Worm (Caenorhabditis elegans) whole organism, L1 larva: ENCODE results near the gene col-80.

Experiments used
- C04F5.9 ChIP-seq: sonication (generic microtip); optimal IDR thresholded peaks from 2 replicates; lab custom pipeline; 2016; ENCODE audit warnings: missing genetic modification characterization, missing compliant biosample characterization
- C16A3.4 ChIP-seq: fragments of 150-350 bp; optimal IDR thresholded peaks from 2 replicates; lab custom pipeline; 2014; ENCODE audit warnings: missing biosample characterization, missing genetic modification characterization
- C34B4.2 ChIP-seq: sonication (generic microtip); optimal IDR thresholded peaks from 2 replicates; lab custom pipeline; 2017; ENCODE audit warnings: mild to moderate bottlenecking, missing genetic modification characterization, missing compliant biosample characterization
- Y116A8C.19 ChIP-seq: sonication (generic microtip); optimal IDR thresholded peaks from 2 replicates; lab custom pipeline; 2016; ENCODE audit warnings: missing compliant biosample characterization, missing genetic modification characterization, borderline replicate concordance
- blmp-1 ChIP-seq: fragments of 150-350 bp; optimal IDR thresholded peaks from 2 replicates; lab custom pipeline; 2014; ENCODE audit warnings: missing biosample characterization, missing genetic modification characterization
- ceh-63 ChIP-seq: fragments of 200-800 bp; sonication (Bioruptor generic); optimal IDR thresholded peaks from 2 replicates; lab custom pipeline; 2018; ENCODE audit warnings: mild to moderate bottlenecking, missing genetic modification characterization, missing compliant biosample characterization
- dpl-1 ChIP-seq, 3 experiments: fragments of 150-350 bp in 2 of 3; sonication (generic microtip) in 1 of 3; optimal IDR thresholded peaks; 2 replicates each; lab custom pipeline; 2014 to 2017; ENCODE audit warnings: missing biosample characterization in 3 of 3, missing genetic modification characterization in 3 of 3, missing genetic modification reagents in 3 of 3
- dsc-1 ChIP-seq: sonication (generic microtip); optimal IDR thresholded peaks from 2 replicates; lab custom pipeline; 2016; ENCODE audit warnings: mild to moderate bottlenecking, missing genetic modification characterization, missing compliant biosample characterization
- efl-1 ChIP-seq, 4 experiments: fragments of 150-350 bp; optimal IDR thresholded peaks in 3 of 4; peaks in 1 of 4; 1 replicate in 1 of 4; 2 replicates in 3 of 4; lab custom pipeline; 2014; ENCODE audit warnings: missing biosample characterization in 2 of 4, missing genetic modification characterization in 2 of 4, missing genetic modification reagents in 2 of 4
- efl-3 ChIP-seq: fragments of 200-800 bp; sonication (Bioruptor generic); optimal IDR thresholded peaks from 2 replicates; lab custom pipeline; 2018; ENCODE audit warnings: mild to moderate bottlenecking, missing genetic modification characterization, missing compliant biosample characterization
- egl-27 ChIP-seq, 2 experiments: fragments of 150-350 bp in 1 of 2; sonication (generic microtip); optimal IDR thresholded peaks; 3 replicates each; lab custom pipeline; 2017 to 2018; ENCODE audit warnings: missing biosample characterization in 2 of 2, missing genetic modification characterization in 2 of 2, missing genetic modification reagents in 2 of 2
- ets-5 ChIP-seq: fragments of 200-800 bp; sonication (Bioruptor generic); IDR thresholded peaks from 2 replicates; pipeline ENCODE4 v1.3.6; 2022; ENCODE audit warnings: missing genetic modification characterization, missing compliant biosample characterization
- fos-1 ChIP-seq: fragments of 150-350 bp; optimal IDR thresholded peaks from 2 replicates; lab custom pipeline; 2014; ENCODE audit warnings: missing biosample characterization, missing genetic modification characterization
- grh-1 ChIP-seq: fragments of 200-800 bp; sonication (Bioruptor generic); IDR thresholded peaks from 2 replicates; pipeline ENCODE4 v1.3.6; 2022; ENCODE audit warnings: missing genetic modification reagents, missing genetic modification characterization, missing compliant biosample characterization
- jun-1 ChIP-seq: fragments of 150-350 bp; optimal IDR thresholded peaks from 2 replicates; lab custom pipeline; 2014; ENCODE audit warnings: missing biosample characterization, missing genetic modification reagents, missing genetic modification characterization
- lin-13 ChIP-seq: fragments of 150-350 bp; optimal IDR thresholded peaks from 2 replicates; lab custom pipeline; 2014; ENCODE audit warnings: missing biosample characterization, missing genetic modification reagents, missing genetic modification characterization
- lin-15B ChIP-seq: fragments of 150-350 bp; sonication (generic microtip); optimal IDR thresholded peaks from 3 replicates; lab custom pipeline; 2014; ENCODE audit warnings: missing biosample characterization, missing genetic modification characterization
- lin-35 ChIP-seq, 2 experiments: fragments of 150-350 bp; optimal IDR thresholded peaks; 2 replicates each; lab custom pipeline; 2014; ENCODE audit warnings: missing biosample characterization in 2 of 2, missing genetic modification characterization in 2 of 2, missing genetic modification reagents in 2 of 2
- lir-3 ChIP-seq: sonication (generic microtip); optimal IDR thresholded peaks from 2 replicates; lab custom pipeline; 2016; ENCODE audit warnings: mild to moderate bottlenecking, missing genetic modification characterization, moderate library complexity, missing compliant biosample characterization; ENCODE audit not compliant: poor library complexity
- lsy-2 ChIP-seq, 2 experiments: fragments of 150-350 bp; optimal IDR thresholded peaks; 2 replicates each; lab custom pipeline; 2014; ENCODE audit warnings: missing biosample characterization in 2 of 2, missing genetic modification characterization in 2 of 2
- mdl-1 ChIP-seq, 2 experiments: fragments of 150-350 bp; optimal IDR thresholded peaks; 2 replicates each; lab custom pipeline; 2014 to 2017; ENCODE audit warnings: missing biosample characterization in 2 of 2, missing genetic modification characterization in 2 of 2, inconsistent platforms in 1 of 2
- mep-1 ChIP-seq: fragments of 150-350 bp; optimal IDR thresholded peaks from 2 replicates; lab custom pipeline; 2014; ENCODE audit warnings: missing biosample characterization, missing genetic modification characterization
- nhr-11 ChIP-seq: fragments of 150-350 bp; optimal IDR thresholded peaks from 2 replicates; lab custom pipeline; 2014; ENCODE audit warnings: missing biosample characterization, missing genetic modification characterization
- nhr-19 ChIP-seq: fragments of 200-800 bp; sonication (Bioruptor generic); conservative IDR thresholded peaks from 2 replicates; pipeline ENCODE4 v1.3.6; 2022; ENCODE audit warnings: missing genetic modification characterization, missing compliant biosample characterization
- nhr-237 ChIP-seq: fragments of 150-350 bp; optimal IDR thresholded peaks from 2 replicates; lab custom pipeline; 2014; ENCODE audit warnings: missing biosample characterization, missing genetic modification characterization
- nhr-28 ChIP-seq: fragments of 150-350 bp; optimal IDR thresholded peaks from 2 replicates; lab custom pipeline; 2014; ENCODE audit warnings: missing biosample characterization, missing genetic modification characterization
- nhr-84 ChIP-seq: sonication (generic microtip); optimal IDR thresholded peaks from 2 replicates; lab custom pipeline; 2017; ENCODE audit warnings: missing biosample characterization, missing genetic modification characterization
- skn-1 ChIP-seq: fragments of 150-350 bp; optimal IDR thresholded peaks from 2 replicates; lab custom pipeline; 2014; ENCODE audit warnings: missing biosample characterization, missing genetic modification characterization
- snpc-4 ChIP-seq: fragments of 150-350 bp; optimal IDR thresholded peaks from 2 replicates; lab custom pipeline; 2014; ENCODE audit warnings: missing biosample characterization, missing genetic modification characterization
- snu-23 ChIP-seq: sonication (generic microtip); optimal IDR thresholded peaks from 2 replicates; lab custom pipeline; 2016; ENCODE audit warnings: missing genetic modification characterization, missing compliant biosample characterization
- sox-4 ChIP-seq: sonication (generic microtip); optimal IDR thresholded peaks from 2 replicates; lab custom pipeline; 2016; ENCODE audit warnings: missing genetic modification characterization, missing compliant biosample characterization
- sup-37 ChIP-seq: fragments of 200-800 bp; sonication (Bioruptor generic); optimal IDR thresholded peaks from 2 replicates; lab custom pipeline; 2018; ENCODE audit warnings: mild to moderate bottlenecking, missing genetic modification characterization, missing compliant biosample characterization
- swsn-7 ChIP-seq: sonication (generic microtip); optimal IDR thresholded peaks from 2 replicates; lab custom pipeline; 2016; ENCODE audit warnings: missing genetic modification characterization, missing compliant biosample characterization
- unc-30 ChIP-seq: sonication (generic microtip); optimal IDR thresholded peaks from 2 replicates; lab custom pipeline; 2017; ENCODE audit warnings: missing biosample characterization, missing genetic modification characterization
- unc-86 ChIP-seq: sonication (generic microtip); optimal IDR thresholded peaks from 2 replicates; lab custom pipeline; 2016; ENCODE audit warnings: missing genetic modification characterization, missing compliant biosample characterization
- xbp-1 ChIP-seq: sonication (generic microtip); optimal IDR thresholded peaks from 2 replicates; lab custom pipeline; 2016; ENCODE audit warnings: missing genetic modification characterization, missing compliant biosample characterization
- zag-1 ChIP-seq: fragments of 150-350 bp; optimal IDR thresholded peaks from 2 replicates; lab custom pipeline; 2014; ENCODE audit warnings: missing biosample characterization, missing genetic modification characterization
- ztf-11 ChIP-seq, 2 experiments: sonication (generic microtip); optimal IDR thresholded peaks; 2 replicates each; lab custom pipeline; 2016 to 2017; ENCODE audit warnings: missing genetic modification characterization in 2 of 2, missing biosample characterization in 1 of 2, missing compliant biosample characterization in 1 of 2

col-80 gene

DNA sequence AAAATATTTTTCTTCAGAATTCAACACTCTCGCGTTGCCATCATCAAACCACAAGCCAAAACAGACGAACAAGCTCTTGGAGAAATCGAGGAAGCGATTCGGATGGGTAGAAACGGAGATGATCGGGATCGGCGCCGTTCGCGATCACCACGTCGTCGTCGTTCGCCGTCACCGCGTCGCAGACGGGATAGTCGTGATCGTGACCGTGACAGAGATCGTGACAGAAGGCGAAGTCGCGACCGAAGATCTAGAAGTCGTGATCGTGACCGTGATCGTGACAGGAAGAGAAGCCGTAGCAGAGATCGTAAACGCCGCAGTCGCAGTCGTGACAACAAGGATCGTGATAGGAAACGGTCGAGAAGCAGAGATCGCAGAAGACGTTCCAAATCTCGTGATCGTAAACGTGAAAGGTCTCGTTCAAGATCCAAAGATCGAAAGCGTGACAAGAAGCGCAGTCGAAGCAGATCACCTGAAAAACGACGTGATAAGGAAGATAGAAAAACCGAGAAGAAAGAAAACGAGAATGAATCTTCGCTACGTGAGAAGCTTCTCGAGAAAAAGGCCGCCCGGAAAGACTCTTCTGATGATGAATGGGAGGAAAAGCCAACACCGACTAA is 45.4 kb upstream of the col-80 start:
- TF ChIP-seq ets-5 (GFP tag; lab: Robert Waterston, UW) = 0 out of 2 replicates have a peak, but pooled peaks have one; percentile 67
- TF ChIP-seq blmp-1 (tag; lab: Kevin White, UChicago) = peak; percentile 14
- no peak for TF ChIP-seq ztf-11 (tag; optimal IDR thresholded peaks at IDR 0.05; lab: Kevin White, UChicago)

DNA sequence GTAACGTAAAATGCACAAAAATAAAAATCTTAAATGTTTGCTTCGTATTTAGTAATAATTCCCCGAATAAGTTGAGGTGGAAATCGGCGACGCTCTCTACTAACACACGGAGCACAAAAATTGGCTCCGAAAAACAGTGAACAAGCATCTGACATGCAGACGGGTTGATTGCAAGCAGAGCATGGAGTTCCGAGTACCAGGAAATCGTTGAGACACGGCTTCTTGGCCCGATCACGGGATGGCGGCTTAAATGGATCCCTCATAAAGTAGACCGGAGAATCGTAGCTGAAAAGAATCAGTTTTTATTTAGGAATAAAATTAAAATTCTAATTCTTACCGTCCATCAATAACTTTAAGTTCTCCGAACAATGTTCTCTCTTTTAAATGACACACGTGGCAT is 44.7 kb upstream of the col-80 start:
- no peak for TF ChIP-seq efl-1 (optimal IDR thresholded peaks at IDR 0.05; lab: Kevin White, UChicago)
- peak in 1 of 2 experiments; percentile 75 for TF ChIP-seq efl-1 (GFP tag; optimal IDR thresholded peaks at IDR 0.05 in 1 of 2; lab: Kevin White, UChicago)
- no peak for TF ChIP-seq blmp-1 (tag; lab: Kevin White, UChicago)
- no peak for TF ChIP-seq nhr-28 (tag; lab: Kevin White, UChicago)

DNA sequence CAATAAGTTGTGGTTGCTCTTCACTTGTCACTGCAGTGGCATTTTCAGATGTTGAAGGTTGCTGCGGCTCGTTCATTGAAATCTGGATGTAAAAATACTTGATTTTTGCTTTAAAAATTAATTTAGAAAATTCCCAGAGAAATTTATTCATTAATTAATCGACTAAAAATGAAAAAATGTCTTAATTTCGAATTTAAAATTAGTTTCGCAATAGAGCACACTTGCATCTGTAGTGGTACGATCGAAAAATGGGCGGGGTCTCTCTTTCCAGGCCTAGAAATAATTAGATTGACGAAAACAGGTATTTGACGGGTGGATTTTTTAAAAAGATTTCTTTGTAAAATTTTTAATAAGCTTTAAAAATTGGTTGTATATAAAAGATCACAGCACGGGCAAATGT is 44.3 kb upstream of the col-80 start, which contains the start of gene D2089.8:
TSS of gene D2089.8 (minus strand) at position 84 of the 400 bp plus-strand sequence.
- TF ChIP-seq C16A3.4 (tag; lab: Kevin White, UChicago) (peak; percentile 12), mep-1 (tag; lab: Kevin White, UChicago) (peak; percentile 38), snu-23 (GFP tag; lab: Kevin White, UChicago) (no peak), nhr-84 (no peak), lin-35 (GFP tag; optimal IDR thresholded peaks at IDR 0.05; lab: Kevin White, UChicago) (peak in 1 of 2 experiments; percentile 43), ceh-63 (no peak), blmp-1 (tag; lab: Kevin White, UChicago) (peak; percentile 17), ztf-11 (tag; optimal IDR thresholded peaks at IDR 0.05; lab: Kevin White, UChicago) (no peak), lsy-2 (tag; optimal IDR thresholded peaks at IDR 0.05; lab: Kevin White, UChicago) (peak in 1 of 2 experiments; percentile 48), dpl-1 (GFP tag; optimal IDR thresholded peaks at IDR 0.05; lab: Kevin White, UChicago) (peak in 2 of 3 experiments; percentile 9 to 55), sup-37 (GFP tag; lab: Kevin White, UChicago) (no peak), zag-1 (tag; lab: Kevin White, UChicago) (no peak), efl-1 (optimal IDR thresholded peaks at IDR 0.05; lab: Kevin White, UChicago) (peak in 1 of 2 experiments; percentile 21), efl-1 (GFP tag; optimal IDR thresholded peaks at IDR 0.05 in 1 of 2; lab: Kevin White, UChicago) (peak; percentile 19 to 39), lir-3 (tag; lab: Kevin White, UChicago) (no peak)

DNA sequence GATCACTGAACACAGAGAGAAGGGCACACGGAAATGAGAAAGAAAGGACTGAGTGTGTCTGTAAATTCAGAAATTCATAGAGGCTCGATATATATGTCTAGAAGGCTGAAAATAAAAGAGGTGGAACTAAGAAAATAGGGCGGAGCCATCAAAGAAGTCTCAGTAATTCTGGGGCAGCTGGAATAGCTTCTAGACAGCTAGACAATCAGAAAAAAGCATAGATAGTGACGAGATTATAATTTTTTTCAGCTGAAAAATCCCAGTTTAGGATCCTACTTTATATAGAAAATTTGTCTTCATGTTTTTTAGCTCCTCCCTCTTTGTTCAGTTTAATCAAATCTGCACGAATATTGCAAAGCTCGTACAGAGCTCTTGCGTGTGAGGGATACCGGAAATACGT is 42.0 kb upstream of the col-80 start, which contains the start of gene D2089.3:
TSS of gene D2089.3 (minus strand) at position 101 of the 400 bp plus-strand sequence.
- TF ChIP-seq unc-86 (tag; lab: Kevin White, UChicago) = no peak
- no peak for TF ChIP-seq lir-3 (tag; lab: Kevin White, UChicago)
- no peak for TF ChIP-seq nhr-237 (tag; lab: Kevin White, UChicago)
- no peak for TF ChIP-seq efl-3 (GFP tag; lab: Kevin White, UChicago)
- TF ChIP-seq unc-30 (tag; lab: Kevin White, UChicago) = no peak
- TF ChIP-seq nhr-19 = no peak
- TF ChIP-seq skn-1 = no peak
- no peak for TF ChIP-seq fos-1
- TF ChIP-seq, all 84 proteins: peak for 0

DNA sequence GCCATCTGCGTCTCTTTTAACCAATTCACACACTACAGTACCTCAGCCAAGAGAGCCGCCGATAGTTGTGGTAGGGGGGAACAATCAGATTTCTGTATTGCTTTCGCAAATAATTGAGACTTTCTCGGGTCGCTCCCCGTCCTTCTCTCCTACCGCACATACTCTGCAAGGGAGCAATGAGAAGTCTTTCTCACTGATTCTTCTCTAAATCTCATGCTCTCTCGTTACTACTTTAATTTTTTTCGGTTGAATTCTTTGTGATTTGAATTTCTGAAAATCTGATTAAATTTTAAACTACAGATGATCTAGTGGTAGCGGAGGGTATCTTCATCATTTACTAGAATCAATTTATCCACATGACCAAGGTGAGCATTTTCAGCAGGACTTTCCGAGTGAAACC is 31.7 kb upstream of the col-80 start, which contains the start of gene ptb-1:
TSS of gene ptb-1 (plus strand) at position 301 of the 400 bp plus-strand sequence.
- TF ChIP-seq snpc-4 (tag; lab: Kevin White, UChicago) (no peak), dsc-1 (tag; lab: Kevin White, UChicago) (no peak), efl-3 (GFP tag; lab: Kevin White, UChicago) (no peak), swsn-7 (no peak), Y116A8C.19 (tag; lab: Kevin White, UChicago) (no peak), grh-1 (GFP tag; lab: Robert Waterston, UW) (no peak), mdl-1 (tag; optimal IDR thresholded peaks at IDR 0.05; lab: Kevin White, UChicago) (no peak), fos-1 (no peak), lin-13 (GFP tag; lab: Kevin White, UChicago) (no peak), jun-1 (no peak), C34B4.2 (tag; lab: Kevin White, UChicago) (no peak), xbp-1 (tag; lab: Kevin White, UChicago) (no peak), lin-15B (tag; lab: Kevin White, UChicago) (no peak), egl-27 (tag; optimal IDR thresholded peaks at IDR 0.05; lab: Kevin White, UChicago) (no peak), C04F5.9 (tag; lab: Kevin White, UChicago) (no peak), sox-4 (tag; lab: Kevin White, UChicago) (no peak), nhr-11 (tag; lab: Kevin White, UChicago) (no peak)
- TF ChIP-seq, all 84 proteins: peak for 0
